Fruit fly (Drosophila melanogaster) Kc167 (cell line): ENCODE measurements around the gene Polr2I.

ENCODE experiments used
- Myc ChIP-seq: fragments of >200 bp; optimal IDR thresholded peaks from 2 replicates; lab custom pipeline; 2017; ENCODE audit warnings: missing external identifiers
- Sin3A ChIP-seq: fragments of >200 bp; optimal IDR thresholded peaks from 2 replicates; lab custom pipeline; 2018; ENCODE audit warnings: missing external identifiers
- insv ChIP-seq: fragments of >200 bp; optimal IDR thresholded peaks from 3 replicates; lab custom pipeline; 2018; ENCODE audit warnings: missing external identifiers
- psq ChIP-seq: fragments of >200 bp; optimal IDR thresholded peaks from 2 replicates; lab custom pipeline; 2017; ENCODE audit warnings: missing external identifiers
- ttk ChIP-seq: sonication (Bioruptor generic); optimal IDR thresholded peaks from 2 replicates; lab custom pipeline; 2017; ENCODE audit warnings: missing external identifiers

- TF ChIP-seq Sin3A (lab: Kevin White, UChicago) = no peak
- TF ChIP-seq Myc (lab: Kevin White, UChicago) = no peak
- TF ChIP-seq insv = no peak
- no peak for TF ChIP-seq psq (lab: Kevin White, UChicago)
- no peak for TF ChIP-seq ttk (lab: Kevin White, UChicago)
These were observed 45.7 kb downstream of the Polr2I start for dm6 chr3R:14354599-14354998.
